Fruit fly (Drosophila melanogaster): ENCODE data around the gene CG31515.

- no peak for TF ChIP-seq Myc (optimal IDR thresholded peaks at IDR 0.05)
- no peak for TF ChIP-seq Sin3A (optimal IDR thresholded peaks at IDR 0.05)
These were observed 44.9 kb downstream of the CG31515 start for dm6 chr3R:23343707-23344310.
